Fruit fly (Drosophila melanogaster) whole organism, prepupa: ENCODE results near the gene CG18095.

Experiments
- Blimp-1 ChIP-seq: fragments of 200-800 bp; sonication (Bioruptor generic); optimal IDR thresholded peaks from 3 replicates; lab custom pipeline; 2017; ENCODE audit warnings: missing biosample characterization, missing genetic modification characterization, mild to moderate bottlenecking, moderate library complexity, missing genetic modification reagents
- CG10631 ChIP-seq: fragments of 200-800 bp; sonication (Bioruptor generic); optimal IDR thresholded peaks from 2 replicates; lab custom pipeline; 2016; ENCODE audit warnings: missing biosample characterization, missing genetic modification characterization
- CG10669 ChIP-seq: fragments of 200-800 bp; sonication (Bioruptor generic); optimal IDR thresholded peaks from 3 replicates; lab custom pipeline; 2018; ENCODE audit warnings: missing biosample characterization, mild to moderate bottlenecking, missing genetic modification characterization, moderate library complexity
- CG11762 ChIP-seq: fragments of 200-800 bp; sonication (Bioruptor generic); optimal IDR thresholded peaks from 3 replicates; lab custom pipeline; 2016; ENCODE audit warnings: missing biosample characterization, missing genetic modification characterization; ENCODE audit not compliant: insufficient read depth
- CG11902 ChIP-seq: fragments of 200-800 bp; sonication (Bioruptor generic); optimal IDR thresholded peaks from 3 replicates; lab custom pipeline; 2016; ENCODE audit warnings: missing biosample characterization, missing genetic modification characterization
- CG1621 ChIP-seq: fragments of 200-800 bp; sonication (Bioruptor generic); optimal IDR thresholded peaks from 3 replicates; lab custom pipeline; 2018; ENCODE audit warnings: missing biosample characterization, mild to moderate bottlenecking, missing genetic modification characterization
- CG32006 ChIP-seq: fragments of 200-800 bp; sonication (Bioruptor generic); optimal IDR thresholded peaks from 3 replicates; lab custom pipeline; 2017; ENCODE audit warnings: missing biosample characterization, mild to moderate bottlenecking, missing genetic modification characterization
- CG34406 ChIP-seq: fragments of 200-800 bp; sonication (Bioruptor generic); optimal IDR thresholded peaks from 3 replicates; lab custom pipeline; 2016; ENCODE audit warnings: missing biosample characterization, missing genetic modification characterization
- CG4318 ChIP-seq: fragments of 200-800 bp; sonication (Bioruptor generic); optimal IDR thresholded peaks from 3 replicates; lab custom pipeline; 2017; ENCODE audit warnings: missing biosample characterization, mild to moderate bottlenecking, missing genetic modification characterization
- CG6163 ChIP-seq: fragments of 200-800 bp; sonication (Bioruptor generic); IDR thresholded peaks from 3 replicates; pipeline ENCODE4 v1.3.6; 2022; ENCODE audit warnings: missing biosample characterization, missing genetic modification characterization
- CG6276 ChIP-seq: fragments of 200-800 bp; sonication (Bioruptor generic); optimal IDR thresholded peaks from 2 replicates; lab custom pipeline; 2017; ENCODE audit warnings: missing biosample characterization, mild to moderate bottlenecking, missing genetic modification characterization
- CG6792 ChIP-seq: fragments of 200-800 bp; sonication (Bioruptor generic); optimal IDR thresholded peaks from 3 replicates; lab custom pipeline; 2016; ENCODE audit warnings: missing biosample characterization, missing genetic modification characterization
- CG6854 ChIP-seq: fragments of 200-800 bp; sonication (Bioruptor generic); optimal IDR thresholded peaks from 2 replicates; lab custom pipeline; 2017; ENCODE audit warnings: missing biosample characterization, mild to moderate bottlenecking, missing genetic modification characterization
- CG8119 ChIP-seq: fragments of 200-800 bp; sonication (Bioruptor generic); IDR thresholded peaks from 3 replicates; pipeline ENCODE4 v1.3.6; 2022; ENCODE audit warnings: missing biosample characterization, missing genetic modification characterization
- Eip78C ChIP-seq: fragments of 200-800 bp; sonication (Bioruptor generic); peaks from one replicate; lab custom pipeline; 2016; ENCODE audit warnings: missing biosample characterization, missing genetic modification characterization
- Eip93F ChIP-seq: fragments of 200-800 bp; sonication (Bioruptor generic); optimal IDR thresholded peaks from 2 replicates; lab custom pipeline; 2016; ENCODE audit warnings: missing biosample characterization, mild to moderate bottlenecking, missing genetic modification characterization
- Ets21C ChIP-seq: fragments of 200-800 bp; sonication (Bioruptor generic); optimal IDR thresholded peaks from 3 replicates; lab custom pipeline; 2016; ENCODE audit warnings: missing biosample characterization, missing genetic modification characterization
- Hr38 ChIP-seq: sonication (Bioruptor generic); optimal IDR thresholded peaks from 2 replicates; lab custom pipeline; 2016; ENCODE audit warnings: missing biosample characterization, missing genetic modification characterization
- Hr39 ChIP-seq: fragments of 200-800 bp; sonication (Bioruptor generic); optimal IDR thresholded peaks from 2 replicates; lab custom pipeline; 2016; ENCODE audit warnings: missing biosample characterization, missing genetic modification characterization
- Hr4 ChIP-seq: fragments of 200-800 bp; sonication (Bioruptor generic); optimal IDR thresholded peaks from 3 replicates; lab custom pipeline; 2016; ENCODE audit warnings: missing biosample characterization, missing genetic modification characterization
- Lpt ChIP-seq: fragments of 200-800 bp; sonication (Bioruptor generic); optimal IDR thresholded peaks from 3 replicates; lab custom pipeline; 2016; ENCODE audit warnings: missing biosample characterization, missing genetic modification characterization
- Met ChIP-seq: fragments of 200-800 bp; sonication (Bioruptor generic); optimal IDR thresholded peaks from 3 replicates; lab custom pipeline; 2016; ENCODE audit warnings: missing biosample characterization, missing genetic modification characterization
- Smox ChIP-seq: fragments of 200-800 bp; sonication (Bioruptor generic); optimal IDR thresholded peaks from 3 replicates; lab custom pipeline; 2016; ENCODE audit warnings: missing biosample characterization, missing genetic modification characterization
- Sox102F ChIP-seq: fragments of 200-800 bp; sonication (Bioruptor generic); optimal IDR thresholded peaks from 2 replicates; lab custom pipeline; 2016; ENCODE audit warnings: missing biosample characterization, mild to moderate bottlenecking, missing genetic modification characterization
- Sox14 ChIP-seq: fragments of 200-800 bp; sonication (Bioruptor generic); optimal IDR thresholded peaks from 3 replicates; lab custom pipeline; 2016; ENCODE audit warnings: missing biosample characterization, missing genetic modification characterization
- Sox15 ChIP-seq: fragments of 200-800 bp; sonication (Bioruptor generic); optimal IDR thresholded peaks from 3 replicates; lab custom pipeline; 2016; ENCODE audit warnings: missing biosample characterization, missing genetic modification characterization
- acj6 ChIP-seq: fragments of 200-800 bp; sonication (Bioruptor generic); optimal IDR thresholded peaks from 3 replicates; lab custom pipeline; 2016; ENCODE audit warnings: missing biosample characterization, missing genetic modification characterization
- dac ChIP-seq: fragments of 200-800 bp; sonication (Bioruptor generic); optimal IDR thresholded peaks from 2 replicates; lab custom pipeline; 2017; ENCODE audit warnings: missing biosample characterization, mild to moderate bottlenecking, missing genetic modification characterization
- esn ChIP-seq: fragments of 200-800 bp; sonication (Bioruptor generic); optimal IDR thresholded peaks from 2 replicates; lab custom pipeline; 2016; ENCODE audit warnings: missing biosample characterization, mild to moderate bottlenecking, missing genetic modification characterization, moderate library complexity
- fd59A ChIP-seq: fragments of 200-800 bp; sonication (Bioruptor generic); optimal IDR thresholded peaks from 2 replicates; lab custom pipeline; 2017; ENCODE audit warnings: missing biosample characterization, mild to moderate bottlenecking, missing genetic modification characterization, missing genetic modification reagents
- fd85E ChIP-seq: fragments of 200-800 bp; sonication (Bioruptor generic); optimal IDR thresholded peaks from 3 replicates; lab custom pipeline; 2016; ENCODE audit warnings: missing biosample characterization, missing genetic modification characterization
- fkh ChIP-seq: fragments of 200-800 bp; sonication (Bioruptor generic); optimal IDR thresholded peaks from 3 replicates; lab custom pipeline; 2017; ENCODE audit warnings: missing biosample characterization, mild to moderate bottlenecking, missing genetic modification characterization, moderate library complexity
- net ChIP-seq: fragments of 200-800 bp; sonication (Bioruptor generic); optimal IDR thresholded peaks from 3 replicates; lab custom pipeline; 2016; ENCODE audit warnings: missing biosample characterization, missing genetic modification characterization
- pdm3 ChIP-seq: fragments of 200-800 bp; sonication (Bioruptor generic); optimal IDR thresholded peaks from 3 replicates; lab custom pipeline; 2016; ENCODE audit warnings: missing biosample characterization, missing genetic modification characterization
- spab ChIP-seq: fragments of 200-800 bp; sonication (Bioruptor generic); optimal IDR thresholded peaks from 2 replicates; lab custom pipeline; 2017; ENCODE audit warnings: missing biosample characterization, mild to moderate bottlenecking, missing genetic modification characterization, missing genetic modification reagents
- svp ChIP-seq: fragments of 200-800 bp; sonication (Bioruptor generic); peaks from one replicate; lab custom pipeline; 2016; ENCODE audit warnings: missing biosample characterization, missing genetic modification characterization
- topi ChIP-seq: fragments of 200-800 bp; sonication (Bioruptor generic); optimal IDR thresholded peaks from 3 replicates; lab custom pipeline; 2016; ENCODE audit warnings: missing biosample characterization, missing genetic modification characterization
- vri ChIP-seq: fragments of 200-800 bp; sonication (Bioruptor generic); optimal IDR thresholded peaks from 3 replicates; lab custom pipeline; 2016; ENCODE audit warnings: missing biosample characterization, mild to moderate bottlenecking, missing genetic modification characterization

CG18095 gene

DNA sequence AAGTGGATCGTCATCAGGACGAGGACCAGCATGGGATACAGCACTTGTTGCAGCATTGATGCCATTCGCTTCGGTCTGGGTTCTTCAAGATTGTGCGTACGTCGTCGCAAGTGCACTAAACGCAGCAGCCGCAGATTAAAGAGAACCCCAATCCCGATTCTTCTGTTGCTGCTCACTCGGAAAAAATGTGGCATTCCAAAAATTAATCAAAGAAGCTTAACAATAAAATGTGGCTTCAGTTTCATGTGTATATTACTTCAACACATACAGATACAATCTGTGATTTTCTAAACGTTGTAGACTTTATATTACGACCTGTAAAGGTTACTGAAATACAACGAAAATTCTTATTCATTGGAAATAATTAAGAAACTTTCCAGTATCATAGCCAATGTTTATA lies 11.2 kb downstream of the CG18095 start, which contains the start of gene NimC3 (continued):
- TF ChIP-seq Sox102F (GFP tag; lab: Kevin White, UChicago) (no peak), Eip93F (no peak), fd85E (GFP tag; lab: Kevin White, UChicago) (no peak), CG6163 (no peak), CG11762 (GFP tag; lab: Kevin White, UChicago) (no peak), topi (GFP tag; lab: Kevin White, UChicago) (no peak)

DNA sequence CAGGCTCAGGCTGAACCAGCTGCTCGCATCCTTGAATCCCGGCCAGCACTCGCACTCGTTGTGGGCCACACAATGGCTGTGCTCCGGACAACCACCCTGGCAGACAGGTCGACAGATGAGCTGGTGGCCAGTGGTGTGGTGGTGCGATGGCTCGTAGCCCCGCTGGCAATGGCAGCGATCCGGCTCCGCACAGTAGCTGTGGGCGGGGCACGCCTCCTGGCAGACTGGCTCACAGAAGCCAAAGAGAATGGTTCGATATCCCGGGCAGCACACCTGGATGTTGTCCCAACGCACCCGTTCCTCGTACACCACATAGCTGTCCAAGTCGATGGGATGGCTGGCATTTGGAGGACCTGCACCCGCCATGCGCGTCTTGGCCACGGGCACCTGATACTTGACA lies 11.7 kb downstream of the CG18095 start:
- TF ChIP-seq dac (GFP tag; lab: Kevin White, UChicago) = no peak

- TF ChIP-seq Sox14 (GFP tag; lab: Kevin White, UChicago) (no peak), vri (GFP tag; lab: Kevin White, UChicago) (peak; percentile 44), fd85E (GFP tag; lab: Kevin White, UChicago) (no peak)
- TF ChIP-seq, all 60 proteins: peak for 1
Observed at dm6 chr2L:14015109-14015508, 16.2 kb downstream of the CG18095 start.

- TF ChIP-seq fkh (GFP tag; lab: Kevin White, UChicago) = peak; percentile 27
- peak; percentile 54 for TF ChIP-seq vri (GFP tag; lab: Kevin White, UChicago)
- peak; percentile 85 for TF ChIP-seq svp
- TF ChIP-seq esn = no peak
Observed at dm6 chr2L:14013478-14013877, 17.9 kb downstream of the CG18095 start.

dm6 chr2L:14012304-14013054 lies 18.9 kb downstream of the CG18095 start, which contains the start of gene bgm:
Gene bgm, plus strand, starts transcription at chr2L:14013004.
- no peak for TF ChIP-seq CG8119 (GFP tag; lab: Robert Waterston, UW)
- no peak for TF ChIP-seq Ets21C (GFP tag; lab: Kevin White, UChicago)
- TF ChIP-seq CG4318 (GFP tag; lab: Kevin White, UChicago) = no peak
- TF ChIP-seq svp = peak; percentile 20
- TF ChIP-seq Lpt = no peak
- TF ChIP-seq vri (GFP tag; lab: Kevin White, UChicago) = peak; percentile 7
- no peak for TF ChIP-seq Hr39 (GFP tag; lab: Kevin White, UChicago)
- TF ChIP-seq, all 60 proteins: peak for 2

DNA sequence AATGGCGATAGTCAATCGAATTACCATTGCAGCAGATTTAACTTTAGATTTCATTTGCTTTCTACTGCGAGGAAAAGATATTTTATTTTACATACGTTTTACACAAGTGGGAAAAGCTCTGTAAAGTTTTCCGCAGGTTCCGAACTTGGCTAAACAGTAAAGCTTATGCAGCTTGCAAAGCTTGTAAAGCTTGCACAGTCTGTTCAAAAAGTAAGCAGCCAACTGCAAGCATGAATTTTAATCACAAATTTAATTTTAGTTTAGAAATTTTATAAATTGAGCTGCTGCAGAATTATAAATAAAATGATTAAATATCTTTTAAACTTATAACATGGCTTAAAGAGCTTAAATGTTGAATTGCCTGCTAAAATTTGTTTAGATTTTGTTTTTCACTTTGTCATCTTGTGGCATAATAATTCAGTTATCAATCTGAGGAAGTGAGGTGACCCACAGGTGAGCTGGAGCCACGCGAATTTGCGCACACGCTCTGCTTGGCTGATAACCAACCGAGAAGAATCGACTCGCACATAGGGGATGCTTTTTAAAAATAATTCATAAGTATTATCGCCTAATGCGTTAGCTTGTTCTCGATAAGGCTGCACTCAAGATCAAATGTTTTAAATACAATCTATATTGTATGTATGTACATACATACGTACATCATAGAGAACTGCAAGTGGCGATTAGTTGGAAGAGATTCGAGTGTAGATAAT lies 19.6 kb downstream of the CG18095 start:
- no peak for TF ChIP-seq Hr4 (GFP tag; lab: Kevin White, UChicago)
- TF ChIP-seq CG6854 (GFP tag; lab: Kevin White, UChicago) = no peak
- TF ChIP-seq CG1621 = no peak
- TF ChIP-seq CG32006 (GFP tag; lab: Kevin White, UChicago) = no peak
- TF ChIP-seq CG10669 (GFP tag; lab: Kevin White, UChicago) = peak; percentile 17
- TF ChIP-seq pdm3 (GFP tag; lab: Kevin White, UChicago) = peak; percentile 13
- TF ChIP-seq CG6792 (GFP tag; lab: Kevin White, UChicago) = no peak
- no peak for TF ChIP-seq Hr38
- no peak for TF ChIP-seq CG4318 (GFP tag; lab: Kevin White, UChicago)
- no peak for TF ChIP-seq CG11902 (GFP tag; lab: Kevin White, UChicago)
- peak; percentile 16 for TF ChIP-seq topi (GFP tag; lab: Kevin White, UChicago)
- no peak for TF ChIP-seq fd59A (GFP tag; lab: Kevin White, UChicago)
- no peak for TF ChIP-seq Sox14 (GFP tag; lab: Kevin White, UChicago)
- peak; percentile 1 for TF ChIP-seq Smox (GFP tag; lab: Kevin White, UChicago)
- TF ChIP-seq spab (GFP tag; lab: Kevin White, UChicago) = no peak
- no peak for TF ChIP-seq Eip93F
- no peak for TF ChIP-seq CG34406 (GFP tag; lab: Kevin White, UChicago)
- no peak for TF ChIP-seq net (GFP tag; lab: Kevin White, UChicago)
- no peak for TF ChIP-seq Sox15 (GFP tag; lab: Kevin White, UChicago)
- TF ChIP-seq Ets21C (GFP tag; lab: Kevin White, UChicago) = no peak
- TF ChIP-seq Blimp-1 (GFP tag; lab: Kevin White, UChicago) = no peak
- TF ChIP-seq CG10631 (GFP tag; lab: Kevin White, UChicago) = no peak
- TF ChIP-seq acj6 (GFP tag; lab: Kevin White, UChicago) = no peak
- peak; percentile 16 for TF ChIP-seq esn
- TF ChIP-seq CG6276 (GFP tag; lab: Kevin White, UChicago) = no peak
- TF ChIP-seq fd85E (GFP tag; lab: Kevin White, UChicago) = no peak
- peak; percentile 48 for TF ChIP-seq Met
- no peak; the same call in 2 of the 3 replicates for TF ChIP-seq CG8119 (GFP tag; lab: Robert Waterston, UW)
- peak; percentile 72 for TF ChIP-seq Eip78C (GFP tag; lab: Kevin White, UChicago)
